Fruit fly (Drosophila melanogaster) whole organism, embryonic: ENCODE measurements around the gene Rcd2.

Experiments
- CG15696 ChIP-seq: fragments of 200-800 bp; sonication (Bioruptor generic); optimal IDR thresholded peaks from 2 replicates; lab custom pipeline; 2019; ENCODE audit warnings: missing biosample characterization, mild to moderate bottlenecking, missing genetic modification characterization, moderate library complexity
- CG1603 ChIP-seq: fragments of 200-800 bp; sonication (Bioruptor generic); optimal IDR thresholded peaks from 2 replicates; lab custom pipeline; 2019; ENCODE audit warnings: missing biosample characterization, mild to moderate bottlenecking, missing genetic modification characterization, moderate library complexity
- CG2875 ChIP-seq: fragments of 200-800 bp; sonication (Bioruptor generic); optimal IDR thresholded peaks from 2 replicates; lab custom pipeline; 2017; ENCODE audit warnings: missing biosample characterization, mild to moderate bottlenecking, missing genetic modification characterization, missing genetic modification reagents
- CG8478 ChIP-seq: fragments of >200 bp; optimal IDR thresholded peaks from 2 replicates; lab custom pipeline; 2018
- bsh ChIP-seq, 2 experiments: fragments of 200-800 bp; sonication (Bioruptor generic); optimal IDR thresholded peaks; 2 replicates each; lab custom pipeline; 2017 to 2018; ENCODE audit warnings: mild to moderate bottlenecking in 2 of 2, missing biosample characterization in 2 of 2, missing genetic modification characterization in 2 of 2, moderate library complexity in 1 of 2

- TF ChIP-seq bsh (GFP tag; optimal IDR thresholded peaks at IDR 0.05; lab: Kevin White, UChicago) = peak; percentile 38 to 41
- TF ChIP-seq CG1603 = no peak
- no peak for TF ChIP-seq CG8478 (lab: Kevin White, UChicago)
- no peak for TF ChIP-seq CG2875 (GFP tag; lab: Kevin White, UChicago)
- TF ChIP-seq CG15696 = no peak
Observed at dm6 chr3L:20517897-20518804, 22.1 kb downstream of the Rcd2 start.
